Fruit fly (Drosophila melanogaster): ENCODE results near the gene CG4666.

The CG4666 gene

DNA sequence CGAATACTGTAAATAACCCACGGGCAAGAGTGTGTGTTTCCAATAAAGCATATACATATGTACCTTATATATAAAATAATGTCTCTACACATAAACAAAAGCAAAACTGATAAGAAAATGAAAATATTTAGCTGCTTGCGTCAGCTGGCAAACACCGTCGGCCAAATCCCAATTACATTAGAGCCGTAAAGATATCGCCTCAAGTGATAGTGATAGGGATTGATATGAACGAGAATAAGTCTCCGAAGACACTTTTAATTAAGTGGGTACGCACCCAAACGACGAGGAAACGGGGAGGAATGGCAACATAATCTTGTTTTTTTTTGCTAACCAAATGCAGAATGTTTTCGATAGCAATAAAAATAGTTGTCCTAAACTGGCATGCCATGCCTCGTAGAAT lies 13.1 kb downstream of the CG4666 start (continued):
- TF ChIP-seq CG13775 (GFP tag; optimal IDR thresholded peaks at IDR 0.05) = no peak
- TF ChIP-seq CG4404 (GFP tag; IDR thresholded peaks at IDR 0.05) = no peak
- TF ChIP-seq CG31388 (GFP tag; optimal IDR thresholded peaks at IDR 0.05) = no peak
- no peak for TF ChIP-seq CG31365 (tag; optimal IDR thresholded peaks at IDR 0.05)

DNA sequence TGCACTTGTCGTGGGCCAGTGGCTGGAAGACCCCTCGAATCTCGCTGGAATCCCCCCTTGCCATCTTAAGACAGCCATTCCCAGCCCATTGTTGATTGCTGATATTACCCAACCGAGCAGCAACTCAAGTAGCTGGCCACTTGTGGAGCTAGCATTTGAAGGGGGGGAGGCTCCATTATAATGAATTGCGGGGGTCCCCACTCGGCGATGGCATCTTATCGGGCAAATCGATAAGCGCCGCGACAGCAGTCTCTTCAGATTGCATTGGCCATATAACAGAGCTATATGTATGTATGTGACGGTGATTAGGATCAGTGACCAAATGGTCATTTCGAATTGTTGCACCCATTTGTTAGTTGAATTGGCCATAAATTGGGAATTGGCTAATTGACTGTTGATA lies 15.4 kb downstream of the CG4666 start:
- TF ChIP-seq exex (tag; optimal IDR thresholded peaks at IDR 0.05) (peak; percentile 27), sug (tag; optimal IDR thresholded peaks at IDR 0.05) (peak; percentile 91), Hr51 (GFP tag; optimal IDR thresholded peaks at IDR 0.05) (no peak), vnd (GFP tag; IDR thresholded peaks at IDR 0.05; ENCODE audit: partially characterized antibody) (0 out of 3 replicates have a peak, but pooled peaks have one; percentile 34), CG4854 (GFP tag; optimal IDR thresholded peaks at IDR 0.05) (no peak), crol (GFP tag; IDR thresholded peaks at IDR 0.05) (peak; percentile 34; the same call in 1 of the 2 replicates), CG17186 (GFP tag; optimal IDR thresholded peaks at IDR 0.05) (no peak), CG7987 (GFP tag; optimal IDR thresholded peaks at IDR 0.05) (no peak), Pdp1 (GFP tag; optimal IDR thresholded peaks at IDR 0.05) (peak in 1 of 2 experiments; percentile 38), CG5245 (GFP tag; optimal IDR thresholded peaks at IDR 0.05) (no peak), grn (GFP tag; optimal IDR thresholded peaks at IDR 0.05) (peak; percentile 91)

DNA sequence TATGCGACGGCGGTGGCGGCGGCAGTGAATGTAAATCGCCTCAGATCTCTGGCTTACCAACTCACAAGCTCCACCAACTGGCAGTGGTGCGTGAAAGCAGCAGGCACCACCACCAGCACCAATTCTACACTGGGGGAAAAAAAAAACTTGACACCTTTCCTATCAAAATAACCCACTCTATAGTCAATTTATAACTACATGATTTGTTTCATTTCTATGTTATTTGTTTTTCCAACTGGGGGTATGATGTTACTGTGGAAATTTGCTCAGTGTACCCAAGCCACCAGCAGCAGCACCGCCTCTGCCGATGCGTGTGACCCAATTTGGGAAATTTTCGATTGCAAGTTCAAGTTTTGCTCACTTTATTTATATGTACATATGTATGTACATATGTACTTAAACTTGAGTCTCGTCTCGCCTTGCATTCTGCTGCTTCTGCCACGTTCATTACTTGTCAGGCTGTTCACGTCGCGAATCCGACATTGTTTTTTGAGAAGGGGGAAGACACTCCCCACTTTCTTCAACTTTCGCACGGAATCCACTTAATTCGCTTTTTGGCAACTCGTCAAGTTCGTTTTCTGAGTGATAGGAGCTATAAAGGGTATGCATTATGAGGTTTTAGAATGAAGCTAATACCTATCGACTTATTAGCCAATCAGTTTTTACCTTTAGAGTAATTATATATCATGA lies 18.3 kb downstream of the CG4666 start:
- TF ChIP-seq CG31365 (tag; optimal IDR thresholded peaks at IDR 0.05) (no peak), NfI (GFP tag; optimal IDR thresholded peaks at IDR 0.05) (no peak), Fer2 (tag; optimal IDR thresholded peaks at IDR 0.05) (no peak), CG10959 (GFP tag; IDR thresholded peaks at IDR 0.05) (0 out of 2 replicates have a peak, but pooled peaks have one; percentile 13), Lim3 (GFP tag; IDR thresholded peaks at IDR 0.05) (no peak), D19A (tag; optimal IDR thresholded peaks at IDR 0.05) (no peak), CG9817 (tag; optimal IDR thresholded peaks at IDR 0.05) (no peak), tx (GFP tag; optimal IDR thresholded peaks at IDR 0.05) (no peak), CG14050 (GFP tag; IDR thresholded peaks at IDR 0.05) (no peak), CG4424 (GFP tag; optimal IDR thresholded peaks at IDR 0.05) (no peak), CG3065 (GFP tag; optimal IDR thresholded peaks at IDR 0.05) (no peak), Hsf (GFP tag; optimal IDR thresholded peaks at IDR 0.05) (no peak), vnd (GFP tag; IDR thresholded peaks at IDR 0.05; ENCODE audit: partially characterized antibody) (no peak), CG13894 (tag; optimal IDR thresholded peaks at IDR 0.05) (no peak), cg (GFP tag; optimal IDR thresholded peaks at IDR 0.05) (no peak), CG6683 (GFP tag; optimal IDR thresholded peaks at IDR 0.05) (no peak), prd (optimal IDR thresholded peaks at IDR 0.05) (no peak), prd (GFP tag; IDR thresholded peaks at IDR 0.05) (peak; percentile 64; the same call in 2 of the 3 replicates), bsh (GFP tag; optimal IDR thresholded peaks at IDR 0.05) (peak in 1 of 2 experiments; percentile 48), az2 (GFP tag; optimal IDR thresholded peaks at IDR 0.05) (peak; percentile 34), vvl (GFP tag; IDR thresholded peaks at IDR 0.05) (peak; percentile 78), CG16863 (GFP tag; optimal IDR thresholded peaks at IDR 0.05) (peak; percentile 0), nerfin-2 (GFP tag; IDR thresholded peaks at IDR 0.05; ENCODE audit: partially characterized antibody) (no peak), Pdp1 (GFP tag; optimal IDR thresholded peaks at IDR 0.05) (peak in 1 of 2 experiments; percentile 6), Hey (tag; optimal IDR thresholded peaks at IDR 0.05) (no peak), ind (GFP tag; optimal IDR thresholded peaks at IDR 0.05) (peak; percentile 29), CG14667 (GFP tag; IDR thresholded peaks at IDR 0.05) (no peak), lov (optimal IDR thresholded peaks at IDR 0.05) (no peak), lov (GFP tag; IDR thresholded peaks at IDR 0.05) (no peak), slbo (GFP tag; IDR thresholded peaks at IDR 0.05) (no peak), cas (GFP tag; IDR thresholded peaks at IDR 0.05) (no peak), CG1792 (GFP tag; optimal IDR thresholded peaks at IDR 0.05) (no peak), seq (GFP tag; IDR thresholded peaks at IDR 0.05) (no peak), sim (GFP tag; IDR thresholded peaks at IDR 0.05) (no peak), CG8924 (tag; optimal IDR thresholded peaks at IDR 0.05) (no peak)
